Worm (Caenorhabditis elegans) whole organism, L4 larva: Measurements from ENCODE around the gene C27A2.8.
"Not testable (repeated sequence)": the region's sequence is repeated elsewhere in the genome, so short reads cannot be mapped to it uniquely, and the experiment has no call there.

Experiments
- R02D3.7 ChIP-seq: fragments of 150-350 bp; sonication (generic microtip); optimal IDR thresholded peaks from 3 replicates; lab custom pipeline; 2014; ENCODE audit warnings: missing biosample characterization, missing genetic modification characterization
- mdl-1 ChIP-seq, 2 experiments: fragments of 150-350 bp in 1 of 2; sonication (generic microtip) in 1 of 2; optimal IDR thresholded peaks; 2 replicates each; lab custom pipeline; 2014 to 2017; ENCODE audit warnings: missing biosample characterization in 2 of 2, missing genetic modification characterization in 2 of 2

DNA sequence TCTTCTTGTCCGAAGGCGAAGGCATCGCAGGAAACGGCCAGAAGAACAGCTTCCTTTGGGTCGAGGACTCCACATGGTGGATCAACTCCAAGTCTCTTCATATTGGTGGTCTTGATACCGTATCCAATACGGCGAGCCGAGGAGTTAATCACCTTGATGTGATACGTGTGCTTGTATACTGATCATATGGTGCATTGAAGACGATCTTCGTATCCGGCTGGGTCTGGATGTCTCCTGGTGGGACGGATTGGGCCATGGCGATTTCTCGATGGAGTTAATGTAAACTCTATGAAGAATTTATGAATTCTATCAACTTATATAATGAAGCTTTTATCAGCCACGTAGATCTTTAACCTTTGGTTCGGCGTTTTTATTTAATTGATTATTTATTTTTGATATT is 47.4 kb upstream of the C27A2.8 start, which contains the start of gene msp-74:
- not testable (repeated sequence) for TF ChIP-seq R02D3.7 (tag; lab: Kevin White, UChicago); mdl-1 (tag; optimal IDR thresholded peaks at IDR 0.05; lab: Kevin White, UChicago)
